Worm (Caenorhabditis elegans): ENCODE data around the gene wrt-3.

wrt-3 gene

DNA sequence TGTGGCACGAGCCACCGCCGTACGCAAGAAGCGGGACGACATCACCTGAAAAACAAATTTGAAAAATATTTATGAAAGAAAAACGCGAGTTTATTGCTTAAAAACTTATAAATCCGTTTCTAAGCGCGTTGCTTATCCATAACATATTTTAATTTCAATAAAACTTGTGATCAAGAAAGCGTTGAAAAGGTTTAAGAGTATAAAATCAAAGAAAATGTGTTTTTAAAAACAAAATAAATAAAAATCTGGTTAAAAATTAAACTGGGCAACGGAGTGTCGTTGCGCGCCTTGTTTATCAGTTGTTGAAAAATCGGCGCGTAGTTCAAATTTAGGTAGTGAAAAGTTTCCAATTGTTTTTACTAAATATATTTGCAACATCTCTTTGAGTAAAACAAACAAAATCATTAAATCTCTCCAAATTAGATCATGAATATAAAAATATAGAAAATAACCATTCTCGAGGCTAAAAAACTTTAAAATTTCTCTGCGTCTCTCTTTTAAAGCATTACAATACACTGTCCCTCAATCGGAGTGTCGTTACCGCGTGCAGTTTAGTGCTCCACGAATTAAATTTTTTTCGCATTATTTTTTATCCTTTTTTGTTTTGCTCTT lies 47.7 kb upstream of the wrt-3 start, which contains the start of gene ndua-5:
Gene ndua-5 (minus strand): TSS at position 51 of the 612 bp plus-strand sequence.
- no peak for TF ChIP-seq ceh-43 (GFP tag; optimal IDR thresholded peaks at IDR 0.05)
- TF ChIP-seq lsy-2 (tag; optimal IDR thresholded peaks at IDR 0.05): peak; percentile 52
- no peak for TF ChIP-seq nhr-28 (tag; optimal IDR thresholded peaks at IDR 0.05)
- TF ChIP-seq pha-4 (tag; optimal IDR thresholded peaks at IDR 0.05): no peak
- TF ChIP-seq nhr-237 (tag; optimal IDR thresholded peaks at IDR 0.05): peak; percentile 29
- TF ChIP-seq ces-1 (GFP tag; optimal IDR thresholded peaks at IDR 0.05): peak; percentile 36

DNA sequence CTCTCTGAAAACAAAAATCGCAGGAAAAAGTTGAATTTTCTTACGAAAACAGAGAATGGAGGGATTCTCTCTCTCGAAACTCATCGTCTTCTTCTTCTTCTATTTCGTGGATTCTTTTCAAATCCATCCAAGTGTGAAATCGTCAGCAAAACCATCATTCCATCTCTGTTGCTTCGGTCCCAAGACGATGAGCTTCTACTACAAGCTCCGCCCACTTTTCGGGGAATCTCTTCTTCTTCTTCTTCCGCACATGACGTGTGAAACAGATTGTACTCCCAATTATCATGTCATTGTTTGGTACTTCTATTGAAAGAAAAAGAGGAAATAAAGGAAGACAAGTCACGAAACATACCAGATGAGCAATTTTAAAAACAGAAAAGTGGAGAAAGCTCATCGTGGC lies 45.9 kb upstream of the wrt-3 start:
- TF ChIP-seq lin-13 (tag; optimal IDR thresholded peaks at IDR 0.05) (no peak), nhr-12 (tag; optimal IDR thresholded peaks at IDR 0.05) (no peak), elt-1 (tag; optimal IDR thresholded peaks at IDR 0.05; ENCODE audit: borderline replicate concordance, insufficient read depth) (no peak), ceh-39 (tag; optimal IDR thresholded peaks at IDR 0.05) (no peak), ceh-83 (GFP tag; optimal IDR thresholded peaks at IDR 0.05) (no peak), snpc-4 (tag; optimal IDR thresholded peaks at IDR 0.05) (no peak), mls-2 (tag; optimal IDR thresholded peaks at IDR 0.05) (no peak), nhr-28 (tag; optimal IDR thresholded peaks at IDR 0.05) (no peak), unc-120 (tag; optimal IDR thresholded peaks at IDR 0.05; ENCODE audit: poor library complexity, severe bottlenecking) (no peak), nhr-76 (tag; optimal IDR thresholded peaks at IDR 0.05) (no peak), unc-39 (tag; optimal IDR thresholded peaks at IDR 0.05) (no peak), cnd-1 (tag; optimal IDR thresholded peaks at IDR 0.05) (no peak), tbx-8 (GFP tag; optimal IDR thresholded peaks at IDR 0.05) (no peak)

DNA sequence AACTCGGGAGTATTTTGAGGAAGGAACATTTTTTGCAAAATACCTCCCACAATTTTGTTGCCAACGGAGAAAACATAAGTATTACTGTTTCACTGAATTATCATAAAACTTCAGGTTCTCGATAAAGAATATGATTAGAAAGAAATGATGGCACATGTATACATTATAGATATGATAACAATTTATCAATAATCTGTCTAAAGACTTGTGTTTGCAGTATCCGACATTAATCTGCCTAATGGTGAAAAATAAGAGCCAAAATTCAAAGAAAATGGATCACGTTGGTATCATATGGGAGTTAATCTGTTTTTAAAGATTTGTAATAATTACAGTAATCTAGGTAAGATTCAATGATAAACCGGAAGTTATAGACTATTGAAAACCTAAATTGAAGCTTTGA lies 43.4 kb upstream of the wrt-3 start:
- TF ChIP-seq zip-8 (tag; optimal IDR thresholded peaks at IDR 0.05) (no peak), pha-4 (tag; optimal IDR thresholded peaks at IDR 0.05) (no peak), mls-2 (tag; optimal IDR thresholded peaks at IDR 0.05) (no peak), ces-1 (GFP tag; optimal IDR thresholded peaks at IDR 0.05) (no peak), nhr-28 (tag; optimal IDR thresholded peaks at IDR 0.05) (no peak), snpc-4 (tag; optimal IDR thresholded peaks at IDR 0.05) (no peak), unc-120 (tag; optimal IDR thresholded peaks at IDR 0.05; ENCODE audit: poor library complexity, severe bottlenecking) (no peak), sem-2 (GFP tag; optimal IDR thresholded peaks at IDR 0.05) (no peak), lin-32 (GFP tag; optimal IDR thresholded peaks at IDR 0.05) (no peak), tbx-8 (GFP tag; optimal IDR thresholded peaks at IDR 0.05) (no peak), bed-3 (GFP tag; optimal IDR thresholded peaks at IDR 0.05) (no peak), hlh-1 (tag; optimal IDR thresholded peaks at IDR 0.05) (no peak), M03D4.4 (tag; optimal IDR thresholded peaks at IDR 0.05) (no peak), ztf-11 (tag; optimal IDR thresholded peaks at IDR 0.05) (no peak), drap-1 (GFP tag; optimal IDR thresholded peaks at IDR 0.05) (no peak), sptf-1 (tag; optimal IDR thresholded peaks at IDR 0.05) (no peak), lsy-2 (tag; optimal IDR thresholded peaks at IDR 0.05) (no peak), cnd-1 (tag; optimal IDR thresholded peaks at IDR 0.05) (no peak)

DNA sequence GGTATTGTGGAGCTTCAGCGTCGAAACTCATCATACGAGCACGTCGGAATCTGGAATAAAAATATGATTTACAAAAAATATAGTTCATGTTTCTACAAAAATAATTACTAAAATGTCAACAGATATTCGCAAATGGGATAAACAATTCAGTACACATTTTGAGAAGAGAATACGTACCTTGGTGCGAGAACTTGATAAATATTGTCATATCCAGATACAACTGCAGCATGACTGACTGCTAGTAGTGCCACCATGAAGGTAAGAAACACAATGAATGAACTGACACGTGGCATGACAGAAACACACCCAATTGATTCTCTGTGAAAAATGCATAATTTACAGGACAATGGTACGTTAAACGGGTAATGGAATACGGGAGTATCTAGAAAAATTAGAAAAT lies 41.4 kb upstream of the wrt-3 start, which contains the start of gene nlp-35:
Gene nlp-35 (minus strand): TSS at position 319 of the 400 bp plus-strand sequence.
- TF ChIP-seq lin-32 (GFP tag; optimal IDR thresholded peaks at IDR 0.05): no peak
- TF ChIP-seq lsy-2 (tag; optimal IDR thresholded peaks at IDR 0.05): no peak
- TF ChIP-seq nhr-237 (tag; optimal IDR thresholded peaks at IDR 0.05): no peak
- no peak for TF ChIP-seq ceh-43 (GFP tag; optimal IDR thresholded peaks at IDR 0.05)
- TF ChIP-seq elt-3 (tag; optimal IDR thresholded peaks at IDR 0.05): no peak
- TF ChIP-seq elt-1 (tag; optimal IDR thresholded peaks at IDR 0.05; ENCODE audit: borderline replicate concordance, insufficient read depth): no peak
- TF ChIP-seq mls-2 (tag; optimal IDR thresholded peaks at IDR 0.05): no peak
- TF ChIP-seq zip-8 (tag; optimal IDR thresholded peaks at IDR 0.05): no peak
- TF ChIP-seq unc-62 (GFP tag; optimal IDR thresholded peaks at IDR 0.05): no peak
- no peak for TF ChIP-seq pha-4 (tag; optimal IDR thresholded peaks at IDR 0.05)

DNA sequence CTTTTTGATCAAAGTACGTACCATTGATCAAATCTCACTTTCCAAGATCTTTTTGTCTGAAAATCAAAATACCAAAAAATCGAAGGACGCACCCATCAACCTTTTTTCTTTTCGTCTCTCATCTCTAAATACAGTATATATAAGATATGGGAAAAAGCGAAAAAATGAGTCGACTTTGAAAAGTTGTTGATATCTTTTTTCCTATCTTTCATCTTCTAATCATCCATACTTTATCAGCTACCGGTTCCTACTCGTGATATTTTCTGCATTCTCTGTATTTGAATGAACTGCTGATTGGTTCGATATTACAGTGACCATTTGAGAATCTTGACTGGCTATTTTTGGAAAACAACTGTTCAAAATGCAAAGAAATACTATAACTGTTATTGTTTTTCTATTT lies 39.6 kb upstream of the wrt-3 start, which contains the start of gene C33A12.19:
Gene C33A12.19 (plus strand): TSS at position 169 of the 400 bp plus-strand sequence.
- TF ChIP-seq mab-5 (tag; optimal IDR thresholded peaks at IDR 0.05) (no peak), ham-2 (GFP tag; optimal IDR thresholded peaks at IDR 0.05) (no peak), flh-1 (GFP tag; optimal IDR thresholded peaks at IDR 0.05) (no peak), cnd-1 (tag; optimal IDR thresholded peaks at IDR 0.05) (no peak), tbx-8 (GFP tag; optimal IDR thresholded peaks at IDR 0.05) (no peak), unc-39 (tag; optimal IDR thresholded peaks at IDR 0.05) (no peak), pha-4 (tag; optimal IDR thresholded peaks at IDR 0.05) (no peak), lin-32 (GFP tag; optimal IDR thresholded peaks at IDR 0.05) (no peak), nhr-2 (tag; optimal IDR thresholded peaks at IDR 0.05) (no peak), ceh-39 (tag; optimal IDR thresholded peaks at IDR 0.05) (no peak), drap-1 (GFP tag; optimal IDR thresholded peaks at IDR 0.05) (no peak), nhr-76 (tag; optimal IDR thresholded peaks at IDR 0.05) (no peak), zip-8 (tag; optimal IDR thresholded peaks at IDR 0.05) (no peak), mep-1 (tag; optimal IDR thresholded peaks at IDR 0.05) (no peak), sptf-1 (tag; optimal IDR thresholded peaks at IDR 0.05) (no peak), ceh-43 (GFP tag; optimal IDR thresholded peaks at IDR 0.05) (no peak), mls-2 (tag; optimal IDR thresholded peaks at IDR 0.05) (no peak)
